Fruit fly (Drosophila melanogaster) Kc167 (cell line): ENCODE data around the gene CG5861.

ENCODE experiments used
- Myc ChIP-seq: fragments of >200 bp; optimal IDR thresholded peaks from 2 replicates; lab custom pipeline; 2017; ENCODE audit warnings: missing external identifiers
- h ChIP-seq: fragments of >200 bp; optimal IDR thresholded peaks from 3 replicates; lab custom pipeline; 2018; ENCODE audit warnings: missing external identifiers
- ttk ChIP-seq: sonication (Bioruptor generic); optimal IDR thresholded peaks from 2 replicates; lab custom pipeline; 2017; ENCODE audit warnings: missing external identifiers

DNA sequence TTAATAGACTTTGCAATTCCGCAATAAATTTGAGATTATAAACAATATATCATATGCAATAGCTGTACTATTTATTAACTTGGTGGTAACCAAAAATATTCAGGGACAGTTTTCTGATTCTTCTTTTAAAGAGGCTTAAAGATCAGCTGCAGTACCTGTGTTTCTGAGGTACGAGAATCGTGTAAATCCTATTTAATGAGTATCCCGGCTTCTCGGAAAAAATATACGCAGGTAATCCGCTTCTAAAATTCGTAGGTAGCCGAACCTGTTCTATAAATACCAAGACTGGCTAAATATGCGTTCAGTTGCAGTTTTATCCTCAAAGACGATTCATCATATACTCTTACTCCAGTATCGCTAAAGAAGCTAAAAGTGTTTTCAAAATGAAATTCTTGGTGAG is 22.5 kb upstream of the CG5861 start, which contains the start of gene CG4440:
- TF ChIP-seq h (lab: Kevin White, UChicago) (no peak), Myc (no peak), ttk (lab: Kevin White, UChicago) (no peak)
